Worm (Caenorhabditis elegans) whole organism, late embryonic: Measurements from ENCODE around the gene F26G1.5.

Source experiments
- F13H6.1 ChIP-seq: sonication (generic microtip); optimal IDR thresholded peaks from 2 replicates; lab custom pipeline; 2016; ENCODE audit warnings: missing genetic modification characterization, missing compliant biosample characterization
- K09A11.1 ChIP-seq: sonication (generic microtip); optimal IDR thresholded peaks from 2 replicates; lab custom pipeline; 2017; ENCODE audit warnings: antibody characterized with exemption, mild to moderate bottlenecking, missing genetic modification characterization, missing compliant biosample characterization; ENCODE audit not compliant: insufficient read depth
- ahr-1 ChIP-seq: sonication (generic microtip); optimal IDR thresholded peaks from 2 replicates; lab custom pipeline; 2016; ENCODE audit warnings: missing genetic modification characterization, missing compliant biosample characterization
- ceh-14 ChIP-seq: sonication (generic microtip); optimal IDR thresholded peaks from 2 replicates; lab custom pipeline; 2016; ENCODE audit warnings: missing genotype, missing genetic modification characterization, missing compliant biosample characterization
- ceh-18 ChIP-seq: sonication (generic microtip); optimal IDR thresholded peaks from 2 replicates; lab custom pipeline; 2016; ENCODE audit warnings: missing genetic modification characterization, missing compliant biosample characterization
- ceh-31 ChIP-seq: sonication (generic microtip); optimal IDR thresholded peaks from 2 replicates; lab custom pipeline; 2016; ENCODE audit warnings: missing genetic modification characterization, missing compliant biosample characterization
- ceh-45 ChIP-seq: fragments of 200-800 bp; sonication (Bioruptor generic); IDR thresholded peaks from 2 replicates; pipeline ENCODE4 v1.3.6; 2022; ENCODE audit warnings: missing genetic modification reagents, missing genetic modification characterization, missing compliant biosample characterization
- ceh-6 ChIP-seq: fragments of 200-800 bp; sonication (Bioruptor generic); optimal IDR thresholded peaks from 2 replicates; lab custom pipeline; 2018; ENCODE audit warnings: mild to moderate bottlenecking, missing genetic modification characterization, missing compliant biosample characterization
- ceh-9 ChIP-seq: sonication (generic microtip); optimal IDR thresholded peaks from 2 replicates; lab custom pipeline; 2016; ENCODE audit warnings: mild to moderate bottlenecking, missing genetic modification characterization, inconsistent platforms, missing compliant biosample characterization
- che-1 ChIP-seq: sonication (generic microtip); optimal IDR thresholded peaks from 2 replicates; lab custom pipeline; 2016; ENCODE audit warnings: mild to moderate bottlenecking, missing genetic modification characterization, missing compliant biosample characterization
- dmd-4 ChIP-seq: sonication (generic microtip); optimal IDR thresholded peaks from 2 replicates; lab custom pipeline; 2016; ENCODE audit warnings: borderline replicate concordance, missing genetic modification characterization, missing compliant biosample characterization
- elt-2 ChIP-seq: sonication (generic microtip); optimal IDR thresholded peaks from 2 replicates; lab custom pipeline; 2016; ENCODE audit warnings: missing genetic modification reagents, missing genetic modification characterization, missing compliant biosample characterization
- elt-4 ChIP-seq: sonication (generic microtip); optimal IDR thresholded peaks from 2 replicates; lab custom pipeline; 2016; ENCODE audit warnings: missing genetic modification characterization, missing compliant biosample characterization
- ets-4 ChIP-seq: sonication (generic microtip); optimal IDR thresholded peaks from 2 replicates; lab custom pipeline; 2016; ENCODE audit warnings: missing genetic modification characterization, missing compliant biosample characterization
- eyg-1 ChIP-seq: sonication (generic microtip); optimal IDR thresholded peaks from 2 replicates; lab custom pipeline; 2016; ENCODE audit warnings: missing genotype, missing genetic modification characterization, missing compliant biosample characterization
- hlh-8 ChIP-seq: sonication (generic microtip); optimal IDR thresholded peaks from 2 replicates; lab custom pipeline; 2016; ENCODE audit warnings: missing genotype, missing genetic modification characterization, missing compliant biosample characterization
- lim-6 ChIP-seq: sonication (generic microtip); optimal IDR thresholded peaks from 2 replicates; lab custom pipeline; 2016; ENCODE audit warnings: missing genetic modification characterization, missing compliant biosample characterization
- madf-2 ChIP-seq: sonication (generic microtip); optimal IDR thresholded peaks from 2 replicates; lab custom pipeline; 2017; ENCODE audit warnings: missing genetic modification characterization, missing compliant biosample characterization
- mec-3 ChIP-seq: sonication (generic microtip); optimal IDR thresholded peaks from 2 replicates; lab custom pipeline; 2016; ENCODE audit warnings: borderline replicate concordance, missing genetic modification characterization, missing compliant biosample characterization
- nfya-1 ChIP-seq: sonication (generic microtip); optimal IDR thresholded peaks from 2 replicates; lab custom pipeline; 2017; ENCODE audit warnings: missing genetic modification characterization, mild to moderate bottlenecking, missing compliant biosample characterization, antibody characterized with exemption, moderate library complexity
- nhr-11 ChIP-seq: fragments of 150-350 bp; optimal IDR thresholded peaks from 2 replicates; lab custom pipeline; 2014; ENCODE audit warnings: missing biosample characterization, missing genetic modification characterization
- npax-4 ChIP-seq: sonication (generic microtip); optimal IDR thresholded peaks from 2 replicates; lab custom pipeline; 2016; ENCODE audit warnings: missing genetic modification characterization, missing compliant biosample characterization
- pag-3 ChIP-seq: sonication (generic microtip); optimal IDR thresholded peaks from 2 replicates; lab custom pipeline; 2016; ENCODE audit warnings: missing compliant biosample characterization, missing genetic modification characterization, borderline replicate concordance
- pat-9 ChIP-seq: fragments of 200-800 bp; sonication (Bioruptor generic); optimal IDR thresholded peaks from 2 replicates; lab custom pipeline; 2018; ENCODE audit warnings: mild to moderate bottlenecking, missing genetic modification characterization, moderate library complexity, missing compliant biosample characterization
- pax-1 ChIP-seq: fragments of 150-350 bp; optimal IDR thresholded peaks from 2 replicates; lab custom pipeline; 2014; ENCODE audit warnings: missing biosample characterization, missing genetic modification characterization
- pha-2 ChIP-seq: sonication (generic microtip); optimal IDR thresholded peaks from 2 replicates; lab custom pipeline; 2017; ENCODE audit warnings: mild to moderate bottlenecking, missing genetic modification characterization, missing compliant biosample characterization
- pha-4 ChIP-seq: fragments of 150-350 bp; optimal IDR thresholded peaks from 2 replicates; lab custom pipeline; 2018; ENCODE audit warnings: missing biosample characterization, missing genetic modification reagents, missing genetic modification characterization
- pros-1 ChIP-seq: fragments of 150-350 bp; optimal IDR thresholded peaks from 2 replicates; lab custom pipeline; 2014; ENCODE audit warnings: missing biosample characterization, missing genetic modification reagents, missing genetic modification characterization
- rnt-1 ChIP-seq: sonication (generic microtip); optimal IDR thresholded peaks from 2 replicates; lab custom pipeline; 2016; ENCODE audit warnings: missing genetic modification characterization, missing compliant biosample characterization
- sdc-2 ChIP-seq: sonication (generic microtip); optimal IDR thresholded peaks from 2 replicates; lab custom pipeline; 2016; ENCODE audit warnings: missing genotype, missing genetic modification characterization, missing compliant biosample characterization
- sox-4 ChIP-seq: sonication (generic microtip); optimal IDR thresholded peaks from 2 replicates; lab custom pipeline; 2017; ENCODE audit warnings: mild to moderate bottlenecking, missing genetic modification characterization, inconsistent platforms, missing compliant biosample characterization
- tbx-2 ChIP-seq: sonication (generic microtip); optimal IDR thresholded peaks from 2 replicates; lab custom pipeline; 2016; ENCODE audit warnings: missing genetic modification characterization, missing compliant biosample characterization
- tbx-7 ChIP-seq: sonication (generic microtip); optimal IDR thresholded peaks from 2 replicates; lab custom pipeline; 2016; ENCODE audit warnings: missing genotype, missing genetic modification characterization, missing compliant biosample characterization
- ttx-3 ChIP-seq: sonication (generic microtip); optimal IDR thresholded peaks from 2 replicates; lab custom pipeline; 2016; ENCODE audit warnings: missing genetic modification reagents, missing genetic modification characterization, missing compliant biosample characterization
- unc-42 ChIP-seq: sonication (generic microtip); optimal IDR thresholded peaks from 2 replicates; lab custom pipeline; 2016; ENCODE audit warnings: missing genotype, missing genetic modification characterization, missing compliant biosample characterization
- unc-55 ChIP-seq: sonication (generic microtip); optimal IDR thresholded peaks from 2 replicates; lab custom pipeline; 2017; ENCODE audit warnings: missing biosample characterization, missing genetic modification reagents, missing genetic modification characterization
- unc-86 ChIP-seq: sonication (generic microtip); optimal IDR thresholded peaks from 2 replicates; lab custom pipeline; 2016; ENCODE audit warnings: missing genetic modification characterization, missing compliant biosample characterization

Gene F26G1.5

ce11 chrII:4752257-4752728 lies 18.9 kb downstream of the F26G1.5 start, which contains the start of gene F41C3.1:
Gene F41C3.1, plus strand, starts transcription at chrII:4752307.
- no peak for TF ChIP-seq sox-4 (tag; lab: Kevin White, UChicago)

ce11 chrII:4749581-4749980 lies 21.6 kb downstream of the F26G1.5 start, which contains the start of gene F41C3.2:
Gene F41C3.2, plus strand, starts transcription at chrII:4749968.
- no peak for TF ChIP-seq elt-2 (tag; lab: Kevin White, UChicago)
- no peak for TF ChIP-seq pat-9 (tag; lab: Kevin White, UChicago)
- TF ChIP-seq madf-2: no peak
- no peak for TF ChIP-seq nfya-1 (tag; lab: Kevin White, UChicago)
- no peak for TF ChIP-seq pha-2 (tag; lab: Kevin White, UChicago)
- no peak for TF ChIP-seq rnt-1 (tag; lab: Kevin White, UChicago)

ce11 chrII:4748374-4748773 lies 22.8 kb downstream of the F26G1.5 start:
- no peak for TF ChIP-seq ets-4 (tag; lab: Kevin White, UChicago)
- TF ChIP-seq pag-3: no peak
- no peak for TF ChIP-seq eyg-1
- TF ChIP-seq hlh-8 (tag; lab: Kevin White, UChicago): no peak
- TF ChIP-seq ceh-45: no peak
- TF ChIP-seq F13H6.1 (tag; lab: Kevin White, UChicago): no peak
- no peak for TF ChIP-seq tbx-7 (tag; lab: Kevin White, UChicago)
- no peak for TF ChIP-seq unc-86 (tag; lab: Kevin White, UChicago)
- no peak for TF ChIP-seq ceh-14 (tag; lab: Kevin White, UChicago)
- no peak for TF ChIP-seq mec-3 (tag; lab: Kevin White, UChicago)
- TF ChIP-seq sdc-2 (tag; lab: Kevin White, UChicago): no peak
- no peak for TF ChIP-seq lim-6 (tag; lab: Kevin White, UChicago)
- TF ChIP-seq ceh-9: no peak
- TF ChIP-seq elt-4: no peak
- TF ChIP-seq ttx-3 (tag; lab: Kevin White, UChicago): no peak
- no peak for TF ChIP-seq elt-2 (tag; lab: Kevin White, UChicago)
- no peak for TF ChIP-seq ceh-18
- TF ChIP-seq npax-4: no peak
- TF ChIP-seq K09A11.1 (tag; lab: Kevin White, UChicago): no peak

ce11 chrII:4747697-4748096 lies 23.5 kb downstream of the F26G1.5 start:
- no peak for TF ChIP-seq rnt-1 (tag; lab: Kevin White, UChicago)
- no peak for TF ChIP-seq ceh-9
- TF ChIP-seq ets-4 (tag; lab: Kevin White, UChicago): no peak
- no peak for TF ChIP-seq ttx-3 (tag; lab: Kevin White, UChicago)
- TF ChIP-seq ceh-45: no peak
- no peak for TF ChIP-seq tbx-2 (tag; lab: Kevin White, UChicago)
- TF ChIP-seq unc-55 (GFP tag; lab: Kevin White, UChicago): no peak
- TF ChIP-seq ahr-1 (tag; lab: Kevin White, UChicago): no peak
- no peak for TF ChIP-seq unc-42
- TF ChIP-seq nfya-1 (tag; lab: Kevin White, UChicago): no peak
- no peak for TF ChIP-seq ceh-6 (GFP tag; lab: Kevin White, UChicago)
- TF ChIP-seq pax-1 (tag; lab: Kevin White, UChicago): no peak
- TF ChIP-seq nhr-11: no peak
- no peak for TF ChIP-seq hlh-8 (tag; lab: Kevin White, UChicago)
- no peak for TF ChIP-seq pros-1
- no peak for TF ChIP-seq che-1 (tag; lab: Kevin White, UChicago)
- no peak for TF ChIP-seq mec-3 (tag; lab: Kevin White, UChicago)
- TF ChIP-seq pha-4: no peak
- no peak for TF ChIP-seq ceh-31 (tag; lab: Kevin White, UChicago)
- TF ChIP-seq dmd-4 (tag; lab: Kevin White, UChicago): no peak
